Fruit fly (Drosophila melanogaster) whole organism, embryonic: ENCODE measurements around the gene TwdlF.

Experiments used
- ATbp ChIP-seq: fragments of 200-800 bp; sonication (Bioruptor generic); optimal IDR thresholded peaks from 2 replicates; lab custom pipeline; 2017; ENCODE audit warnings: missing biosample characterization, mild to moderate bottlenecking, missing genetic modification characterization, missing genetic modification reagents
- Ada2b ChIP-seq: fragments of 200-800 bp; sonication (Bioruptor generic); IDR thresholded peaks from 2 replicates; pipeline ENCODE4 v1.3.6; 2022; ENCODE audit warnings: missing biosample characterization, missing genetic modification characterization
- Atf6 ChIP-seq: fragments of 200-800 bp; sonication (Bioruptor generic); IDR thresholded peaks from 2 replicates; pipeline ENCODE4 v1.3.6; 2022; ENCODE audit warnings: missing biosample characterization, missing genetic modification characterization
- B-H1 ChIP-seq: fragments of 200-800 bp; sonication (Bioruptor generic); IDR thresholded peaks from 3 replicates; pipeline ENCODE4 v1.3.6; 2022; ENCODE audit warnings: missing biosample characterization, missing genetic modification characterization
- CG10565 ChIP-seq: fragments of 200-800 bp; sonication (Bioruptor generic); optimal IDR thresholded peaks from 3 replicates; lab custom pipeline; 2016; ENCODE audit warnings: missing biosample characterization, mild to moderate bottlenecking, missing genetic modification characterization
- CG10654 ChIP-seq: fragments of 200-800 bp; sonication (Bioruptor generic); optimal IDR thresholded peaks from 2 replicates; lab custom pipeline; 2016; ENCODE audit warnings: missing biosample characterization, missing genetic modification characterization
- CG11723 ChIP-seq: fragments of 200-800 bp; sonication (Bioruptor generic); optimal IDR thresholded peaks from 2 replicates; lab custom pipeline; 2017; ENCODE audit warnings: missing biosample characterization, mild to moderate bottlenecking, missing genetic modification characterization
- CG12071 ChIP-seq: fragments of 200-800 bp; sonication (Bioruptor generic); optimal IDR thresholded peaks from 3 replicates; lab custom pipeline; 2018; ENCODE audit warnings: missing biosample characterization, mild to moderate bottlenecking, missing genetic modification characterization
- CG12219 ChIP-seq: fragments of 200-800 bp; sonication (Bioruptor generic); optimal IDR thresholded peaks from 3 replicates; lab custom pipeline; 2018; ENCODE audit warnings: missing biosample characterization, mild to moderate bottlenecking, missing genetic modification characterization
- CG15479 ChIP-seq: fragments of 200-800 bp; sonication (Bioruptor generic); optimal IDR thresholded peaks from 3 replicates; lab custom pipeline; 2019; ENCODE audit warnings: missing biosample characterization, mild to moderate bottlenecking, missing genetic modification characterization, moderate library complexity
- CG15601 ChIP-seq: fragments of 200-800 bp; sonication (Bioruptor generic); optimal IDR thresholded peaks from 3 replicates; lab custom pipeline; 2019; ENCODE audit warnings: missing biosample characterization, mild to moderate bottlenecking, missing genetic modification characterization, moderate library complexity
- CG1832 ChIP-seq: fragments of 200-800 bp; sonication (Bioruptor generic); optimal IDR thresholded peaks from 2 replicates; lab custom pipeline; 2017; ENCODE audit warnings: missing biosample characterization, mild to moderate bottlenecking, missing genetic modification characterization, inconsistent platforms
- CG3065 ChIP-seq: fragments of 200-800 bp; sonication (Bioruptor generic); optimal IDR thresholded peaks from 2 replicates; lab custom pipeline; 2016; ENCODE audit warnings: missing biosample characterization, missing genetic modification characterization
- CG4404 ChIP-seq: fragments of 200-800 bp; sonication (Bioruptor generic); IDR thresholded peaks from 2 replicates; pipeline ENCODE4 v1.3.6; 2022; ENCODE audit warnings: missing biosample characterization, missing genetic modification characterization
- CG6654 ChIP-seq: fragments of 200-800 bp; sonication (Bioruptor generic); optimal IDR thresholded peaks from 2 replicates; lab custom pipeline; 2017; ENCODE audit warnings: missing biosample characterization, mild to moderate bottlenecking, missing genetic modification characterization
- CG6765 ChIP-seq: fragments of 200-800 bp; sonication (Bioruptor generic); optimal IDR thresholded peaks from 3 replicates; lab custom pipeline; 2017; ENCODE audit warnings: missing biosample characterization, mild to moderate bottlenecking, missing genetic modification characterization
- CG7556 ChIP-seq: fragments of 200-800 bp; sonication (Bioruptor generic); optimal IDR thresholded peaks from 2 replicates; lab custom pipeline; 2017; ENCODE audit warnings: missing biosample characterization, mild to moderate bottlenecking, missing genetic modification characterization
- CG8944 ChIP-seq: fragments of 200-800 bp; sonication (Bioruptor generic); optimal IDR thresholded peaks from 3 replicates; lab custom pipeline; 2016; ENCODE audit warnings: missing biosample characterization, missing genetic modification characterization
- D ChIP-seq, 2 experiments: fragments of 200-800 bp in 1 of 2; fragments of >200 bp in 1 of 2; sonication (Bioruptor generic) in 1 of 2; optimal IDR thresholded peaks; 2 replicates in 1 of 2; 3 replicates in 1 of 2; lab custom pipeline; 2017; ENCODE audit warnings: mild to moderate bottlenecking in 1 of 2, missing biosample characterization in 1 of 2, missing genetic modification characterization in 1 of 2, missing genetic modification reagents in 1 of 2
- Dip2 ChIP-seq: fragments of 200-800 bp; sonication (Bioruptor generic); IDR thresholded peaks from 2 replicates; pipeline ENCODE4 v1.3.6; 2022; ENCODE audit warnings: missing biosample characterization, missing genetic modification characterization
- Drgx ChIP-seq: fragments of 200-800 bp; sonication (Bioruptor generic); IDR thresholded peaks from 2 replicates; pipeline ENCODE4 v1.3.6; 2022; ENCODE audit warnings: missing biosample characterization, missing genetic modification characterization
- Fer2 ChIP-seq: fragments of 200-800 bp; sonication (Bioruptor generic); optimal IDR thresholded peaks from 2 replicates; lab custom pipeline; 2018; ENCODE audit warnings: missing biosample characterization, mild to moderate bottlenecking, missing genetic modification characterization, moderate library complexity
- GATAe ChIP-seq: fragments of 200-800 bp; sonication (Bioruptor generic); conservative IDR thresholded peaks from 2 replicates; pipeline ENCODE4 v1.3.6; 2022; ENCODE audit warnings: missing biosample characterization, missing genetic modification characterization
- H15 ChIP-seq: fragments of 200-800 bp; sonication (Bioruptor generic); IDR thresholded peaks from 3 replicates; pipeline ENCODE4 v1.3.6; 2022; ENCODE audit warnings: missing biosample characterization, missing genetic modification characterization
- Hr78 ChIP-seq, 2 experiments: fragments of 200-800 bp in 1 of 2; fragments of >200 bp in 1 of 2; sonication (Bioruptor generic) in 1 of 2; optimal IDR thresholded peaks; 2 replicates each; lab custom pipeline; 2017 to 2019; ENCODE audit warnings: missing biosample characterization in 2 of 2, missing genetic modification characterization in 2 of 2, mild to moderate bottlenecking in 1 of 2, moderate library complexity in 1 of 2
- Oli ChIP-seq: fragments of 200-800 bp; sonication (Bioruptor generic); optimal IDR thresholded peaks from 2 replicates; lab custom pipeline; 2018; ENCODE audit warnings: missing biosample characterization, mild to moderate bottlenecking, missing genetic modification characterization, moderate library complexity
- Optix ChIP-seq: fragments of 200-800 bp; sonication (Bioruptor generic); IDR thresholded peaks from 3 replicates; pipeline ENCODE4 v1.3.6; 2022; ENCODE audit warnings: missing biosample characterization, missing genetic modification characterization
- Pdp1 ChIP-seq, 2 experiments: fragments of 200-800 bp; sonication (Bioruptor generic); optimal IDR thresholded peaks; 3 replicates each; lab custom pipeline; 2016; ENCODE audit warnings: missing biosample characterization in 2 of 2, missing genetic modification characterization in 2 of 2, mild to moderate bottlenecking in 1 of 2, moderate library complexity in 1 of 2
- Ptx1 ChIP-seq: fragments of 200-800 bp; sonication (Bioruptor generic); IDR thresholded peaks from 2 replicates; pipeline ENCODE4 v1.3.6; 2022; ENCODE audit warnings: missing biosample characterization, missing genetic modification characterization
- TFAM ChIP-seq: fragments of 200-800 bp; sonication (Bioruptor generic); optimal IDR thresholded peaks from 2 replicates; lab custom pipeline; 2017; ENCODE audit warnings: missing biosample characterization, missing genetic modification characterization, inconsistent platforms
- bowl ChIP-seq: fragments of 200-800 bp; sonication (Bioruptor generic); IDR thresholded peaks from 2 replicates; pipeline ENCODE4 v1.3.6; 2022; ENCODE audit warnings: missing biosample characterization, missing genetic modification characterization
- bsh ChIP-seq, 2 experiments: fragments of 200-800 bp; sonication (Bioruptor generic); optimal IDR thresholded peaks; 2 replicates each; lab custom pipeline; 2017 to 2018; ENCODE audit warnings: mild to moderate bottlenecking in 2 of 2, missing biosample characterization in 2 of 2, missing genetic modification characterization in 2 of 2, moderate library complexity in 1 of 2
- cad ChIP-seq: fragments of >200 bp; optimal IDR thresholded peaks from 2 replicates; lab custom pipeline; 2017; ENCODE audit warnings: missing biosample characterization, missing genetic modification characterization
- da ChIP-seq: fragments of 200-800 bp; sonication (Bioruptor generic); optimal IDR thresholded peaks from 2 replicates; lab custom pipeline; 2016; ENCODE audit warnings: missing biosample characterization, missing genetic modification characterization
- fd96Cb ChIP-seq: fragments of 200-800 bp; sonication (Bioruptor generic); optimal IDR thresholded peaks from 2 replicates; lab custom pipeline; 2018; ENCODE audit warnings: missing biosample characterization, mild to moderate bottlenecking, missing genetic modification characterization, moderate library complexity
- fru ChIP-seq: fragments of >200 bp; optimal IDR thresholded peaks from 2 replicates; lab custom pipeline; 2017
- grau ChIP-seq: fragments of 200-800 bp; optimal IDR thresholded peaks from 3 replicates; lab custom pipeline; 2019; ENCODE audit warnings: missing biosample characterization, mild to moderate bottlenecking, missing genetic modification characterization, moderate library complexity
- h ChIP-seq: fragments of >200 bp; optimal IDR thresholded peaks from 2 replicates; lab custom pipeline; 2017
- klu ChIP-seq: fragments of 200-800 bp; sonication (Bioruptor generic); IDR thresholded peaks from 2 replicates; pipeline ENCODE4 v1.3.6; 2022; ENCODE audit warnings: missing biosample characterization, missing genetic modification characterization
- lmd ChIP-seq: fragments of 200-800 bp; sonication (Bioruptor generic); IDR thresholded peaks from 2 replicates; pipeline ENCODE4 v1.3.6; 2022; ENCODE audit warnings: missing biosample characterization, missing genetic modification characterization
- luna ChIP-seq: fragments of 200-800 bp; sonication (Bioruptor generic); optimal IDR thresholded peaks from 2 replicates; lab custom pipeline; 2016; ENCODE audit warnings: missing biosample characterization, missing genetic modification characterization
- org-1 ChIP-seq: fragments of 200-800 bp; sonication (Bioruptor generic); optimal IDR thresholded peaks from 2 replicates; lab custom pipeline; 2017; ENCODE audit warnings: missing biosample characterization, missing genetic modification characterization
- pita ChIP-seq: fragments of 200-800 bp; sonication (Bioruptor generic); optimal IDR thresholded peaks from 2 replicates; lab custom pipeline; 2017; ENCODE audit warnings: missing biosample characterization, mild to moderate bottlenecking, missing genetic modification characterization
- scrt ChIP-seq: fragments of 200-800 bp; sonication (Bioruptor generic); optimal IDR thresholded peaks from 2 replicates; lab custom pipeline; 2018; ENCODE audit warnings: missing biosample characterization, mild to moderate bottlenecking, missing genetic modification characterization, moderate library complexity
- sens ChIP-seq: fragments of 200-800 bp; sonication (Bioruptor generic); peaks from one replicate; lab custom pipeline; 2016; ENCODE audit warnings: missing biosample characterization, missing genetic modification characterization
- tap ChIP-seq: fragments of 200-800 bp; optimal IDR thresholded peaks from 3 replicates; lab custom pipeline; 2019; ENCODE audit warnings: missing biosample characterization, mild to moderate bottlenecking, missing genetic modification characterization, moderate library complexity
- toy ChIP-seq: fragments of 200-800 bp; sonication (Bioruptor generic); IDR thresholded peaks from 2 replicates; pipeline ENCODE4 v1.3.6; 2022; ENCODE audit warnings: missing biosample characterization, missing genetic modification characterization
- tup ChIP-seq: fragments of 200-800 bp; sonication (Bioruptor generic); optimal IDR thresholded peaks from 2 replicates; lab custom pipeline; 2016; ENCODE audit warnings: missing biosample characterization, mild to moderate bottlenecking, missing genetic modification characterization, moderate library complexity
- unpg ChIP-seq: fragments of 200-800 bp; sonication (Bioruptor generic); optimal IDR thresholded peaks from 3 replicates; lab custom pipeline; 2018; ENCODE audit warnings: missing biosample characterization, mild to moderate bottlenecking, missing genetic modification characterization, moderate library complexity
- z ChIP-seq: fragments of 200-800 bp; sonication (Bioruptor generic); IDR thresholded peaks from 3 replicates; pipeline ENCODE4 v1.3.6; 2022; ENCODE audit warnings: missing biosample characterization, missing genetic modification characterization
- zf30C ChIP-seq: fragments of 200-800 bp; sonication (Bioruptor generic); optimal IDR thresholded peaks from 3 replicates; lab custom pipeline; 2018; ENCODE audit warnings: missing biosample characterization, mild to moderate bottlenecking, missing genetic modification characterization

TwdlF gene

DNA sequence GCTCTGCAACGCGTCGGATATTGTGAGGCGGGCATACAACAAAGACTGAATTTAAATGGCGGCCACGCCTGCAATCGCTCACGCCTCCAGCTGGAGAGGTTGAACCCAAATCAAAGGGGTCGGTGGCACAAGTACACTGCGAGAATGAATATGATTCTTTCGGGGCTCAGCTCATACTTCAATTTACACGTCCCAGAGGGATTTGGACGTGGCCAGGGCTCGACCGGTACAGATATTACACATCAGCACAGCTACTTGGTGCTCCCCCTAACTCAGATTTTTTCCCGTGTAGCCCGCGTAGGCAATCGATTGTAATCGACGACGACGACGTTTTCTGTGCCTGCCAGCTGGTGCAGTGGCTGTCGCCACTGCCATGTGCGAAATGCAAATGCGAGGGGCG lies 32.8 kb upstream of the TwdlF start (continued):
- TF ChIP-seq tap (tag; lab: Kevin White, UChicago), result peak; percentile 75
- no peak for TF ChIP-seq pita
- peak in 1 of 2 experiments; percentile 78 for TF ChIP-seq Hr78 (GFP tag; optimal IDR thresholded peaks at IDR 0.05; lab: Kevin White, UChicago)
- peak; percentile 79 for TF ChIP-seq Oli (tag; lab: Kevin White, UChicago)
- peak; percentile 39; the same call in 1 of the 2 replicates for TF ChIP-seq Dip2 (GFP tag; lab: Robert Waterston, UW)
- peak; percentile 55 for TF ChIP-seq CG7556
- peak; percentile 81 for TF ChIP-seq fd96Cb
- peak; percentile 76 for TF ChIP-seq CG4404
- no peak for TF ChIP-seq CG1832 (GFP tag; lab: Kevin White, UChicago)
- TF ChIP-seq luna (GFP tag; lab: Kevin White, UChicago), result no peak
- peak; percentile 69 for TF ChIP-seq CG11723 (GFP tag; lab: Kevin White, UChicago)
- peak; percentile 25 to 76 for TF ChIP-seq bsh (GFP tag; optimal IDR thresholded peaks at IDR 0.05; lab: Kevin White, UChicago)
- peak; percentile 73 for TF ChIP-seq CG12219 (GFP tag; lab: Kevin White, UChicago)
- TF ChIP-seq Fer2 (tag; lab: Kevin White, UChicago), result no peak
- TF ChIP-seq D (optimal IDR thresholded peaks at IDR 0.05; lab: Kevin White, UChicago), result no peak
- peak; percentile 70 for TF ChIP-seq D (GFP tag; optimal IDR thresholded peaks at IDR 0.05; lab: Kevin White, UChicago)
- peak; percentile 33; the same call in 1 of the 2 replicates for TF ChIP-seq GATAe (GFP tag; lab: Robert Waterston, UW)
- peak; percentile 87 for TF ChIP-seq ATbp (GFP tag; lab: Kevin White, UChicago)
- TF ChIP-seq bowl (GFP tag; lab: Robert Waterston, UW), result peak; percentile 64; the same call in 1 of the 2 replicates
- TF ChIP-seq B-H1 (GFP tag; lab: Robert Waterston, UW), result peak; percentile 85
- peak; percentile 70 for TF ChIP-seq grau (tag; lab: Kevin White, UChicago)
- TF ChIP-seq Ada2b (GFP tag; lab: Robert Waterston, UW), result peak; percentile 91
- TF ChIP-seq CG12071 (GFP tag; lab: Kevin White, UChicago), result peak; percentile 76
- peak; percentile 72; the same call in 1 of the 2 replicates for TF ChIP-seq Atf6 (GFP tag; lab: Robert Waterston, UW)
- no peak for TF ChIP-seq zf30C (GFP tag; lab: Kevin White, UChicago)
- peak; percentile 74 for TF ChIP-seq CG10654
- TF ChIP-seq Drgx (GFP tag; lab: Robert Waterston, UW), result peak; percentile 94
- no peak for TF ChIP-seq fru (lab: Kevin White, UChicago)
- peak; percentile 71 to 73 for TF ChIP-seq Pdp1 (GFP tag; optimal IDR thresholded peaks at IDR 0.05; lab: Kevin White, UChicago)
- TF ChIP-seq Optix, result peak; percentile 87
- TF ChIP-seq unpg (GFP tag; lab: Kevin White, UChicago), result peak; percentile 75
- peak; percentile 89 for TF ChIP-seq H15
- TF ChIP-seq Ptx1 (GFP tag; lab: Robert Waterston, UW), result peak; percentile 94
- peak; percentile 61; the same call in 1 of the 2 replicates for TF ChIP-seq toy (GFP tag; lab: Robert Waterston, UW)
- TF ChIP-seq lmd (GFP tag; lab: Robert Waterston, UW), result peak; percentile 90
- TF ChIP-seq cad (GFP tag; lab: Kevin White, UChicago), result no peak
- TF ChIP-seq klu, result peak; percentile 75
- peak; percentile 95 for TF ChIP-seq sens
- TF ChIP-seq CG15479 (GFP tag; lab: Kevin White, UChicago), result no peak
- no peak for TF ChIP-seq CG6765 (GFP tag; lab: Kevin White, UChicago)
- no peak for TF ChIP-seq h (lab: Kevin White, UChicago)
- TF ChIP-seq CG8944, result peak; percentile 68
- TF ChIP-seq da, result no peak
- TF ChIP-seq CG10565 (GFP tag; lab: Kevin White, UChicago), result no peak
- TF ChIP-seq scrt (GFP tag; lab: Kevin White, UChicago), result peak; percentile 22
- TF ChIP-seq tup (GFP tag; lab: Kevin White, UChicago), result peak; percentile 32
- TF ChIP-seq CG3065 (GFP tag; lab: Kevin White, UChicago), result no peak
- 0 out of 3 replicates have a peak, but pooled peaks have one; percentile 51 for TF ChIP-seq z (GFP tag; lab: Robert Waterston, UW)
- peak; percentile 14 for TF ChIP-seq TFAM (GFP tag; lab: Kevin White, UChicago)
- TF ChIP-seq CG6654 (GFP tag; lab: Kevin White, UChicago), result peak; percentile 55
- TF ChIP-seq CG15601 (tag; lab: Kevin White, UChicago), result peak; percentile 29
- peak; percentile 63 for TF ChIP-seq org-1 (GFP tag; lab: Kevin White, UChicago)
